Worm (Caenorhabditis elegans): ENCODE measurements around the gene F28C6.8.

DNA sequence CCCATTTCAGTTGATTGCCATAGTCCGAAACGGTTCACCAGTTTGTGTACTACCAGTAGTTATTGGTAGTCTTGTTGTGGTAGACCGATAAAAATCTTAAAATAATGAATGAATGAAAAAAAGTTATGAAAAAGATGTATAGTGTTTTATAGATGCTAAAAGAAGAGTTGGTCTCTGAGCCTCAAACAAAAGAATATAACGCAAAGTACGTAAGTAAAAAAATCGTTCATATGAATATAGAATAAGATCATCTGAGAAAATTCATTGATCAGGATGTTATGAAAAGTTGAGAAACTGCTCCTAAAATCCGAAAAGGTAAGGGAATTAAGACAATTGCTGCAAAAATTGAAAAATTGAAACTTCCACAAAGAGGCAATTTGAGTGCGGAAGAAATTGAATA lies 10.9 kb downstream of the F28C6.8 start, which contains the start of gene chhy-1:
- no peak for TF ChIP-seq sox-4 (tag; optimal IDR thresholded peaks at IDR 0.05)
- TF ChIP-seq sox-2 (GFP tag; IDR thresholded peaks at IDR 0.05): no peak
- no peak for TF ChIP-seq ceh-45 (GFP tag; IDR thresholded peaks at IDR 0.05)
- TF ChIP-seq unc-86 (tag; optimal IDR thresholded peaks at IDR 0.05): no peak
- TF ChIP-seq ama-1 (optimal IDR thresholded peaks at IDR 0.05): no peak
- TF ChIP-seq pha-4 (tag; optimal IDR thresholded peaks at IDR 0.05): no peak
- TF ChIP-seq lin-11 (tag; optimal IDR thresholded peaks at IDR 0.05): no peak

Data from whole organism, late embryonic.